Worm (Caenorhabditis elegans) whole organism, L3 larva: Measurements from ENCODE around the gene C50B6.7.

Experiments
- fkh-10 ChIP-seq: sonication (generic microtip); optimal IDR thresholded peaks from 2 replicates; lab custom pipeline; 2017; ENCODE audit warnings: missing biosample characterization, missing genetic modification reagents, missing genetic modification characterization
- unc-62 ChIP-seq: fragments of 150-350 bp; sonication (generic microtip); optimal IDR thresholded peaks from 4 replicates; lab custom pipeline; 2014; ENCODE audit warnings: missing biosample characterization, missing genetic modification reagents, missing genetic modification characterization

ce11 chrV:13350302-13350701 lies 25.5 kb upstream of the C50B6.7 start:
- TF ChIP-seq unc-62 (GFP tag; lab: Kevin White, UChicago) (no peak), fkh-10 (GFP tag; lab: Kevin White, UChicago) (peak; percentile 80)
